Worm (Caenorhabditis elegans): ENCODE measurements around the gene aat-8.

DNA sequence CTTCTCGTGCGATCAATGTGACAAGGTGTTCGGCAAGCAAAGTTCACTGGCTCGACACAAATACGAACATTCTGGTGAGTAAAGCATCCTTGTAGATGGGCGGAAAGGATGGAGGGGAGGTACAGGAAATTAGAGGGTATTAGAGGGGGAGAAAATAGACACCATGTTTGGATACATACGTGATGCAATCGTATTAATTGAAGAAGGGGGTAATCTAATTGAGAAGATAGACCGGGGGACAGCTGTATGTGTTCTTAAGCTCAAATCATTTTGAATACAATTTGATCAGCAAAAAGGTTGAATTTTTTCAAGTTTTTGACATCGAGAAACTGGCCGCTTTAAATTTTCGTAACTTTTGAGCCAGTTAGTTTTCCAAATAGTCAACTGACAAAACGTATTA lies 4.4 kb downstream of the aat-8 start:
- no peak for TF ChIP-seq lin-13 (GFP tag; optimal IDR thresholded peaks at IDR 0.05)
- no peak for TF ChIP-seq mdt-29 (GFP tag; IDR thresholded peaks at IDR 0.05)
- no peak for TF ChIP-seq zfp-2 (tag; optimal IDR thresholded peaks at IDR 0.05)
- no peak for TF ChIP-seq pha-4 (GFP tag; IDR thresholded peaks at IDR 0.05)
- TF ChIP-seq pha-4 (tag; optimal IDR thresholded peaks at IDR 0.05): no peak
- TF ChIP-seq nhr-11 (tag; optimal IDR thresholded peaks at IDR 0.05): no peak
- no peak for TF ChIP-seq zag-1 (tag; optimal IDR thresholded peaks at IDR 0.05)
- no peak for TF ChIP-seq nhr-76 (tag; optimal IDR thresholded peaks at IDR 0.05)
